Fruit fly (Drosophila melanogaster) whole organism, embryonic: ENCODE measurements around the gene CG33986.

Experiments used
- ATbp ChIP-seq: fragments of 200-800 bp; sonication (Bioruptor generic); optimal IDR thresholded peaks from 2 replicates; lab custom pipeline; 2017; ENCODE audit warnings: missing biosample characterization, mild to moderate bottlenecking, missing genetic modification characterization, missing genetic modification reagents
- Atf6 ChIP-seq: fragments of 200-800 bp; sonication (Bioruptor generic); IDR thresholded peaks from 2 replicates; pipeline ENCODE4 v1.3.6; 2022; ENCODE audit warnings: missing biosample characterization, missing genetic modification characterization
- CG10543 ChIP-seq: fragments of 200-800 bp; sonication (Bioruptor generic); optimal IDR thresholded peaks from 3 replicates; lab custom pipeline; 2017; ENCODE audit warnings: missing biosample characterization, mild to moderate bottlenecking, missing genetic modification characterization, moderate library complexity
- CG14667 ChIP-seq: fragments of 200-800 bp; sonication (Bioruptor generic); IDR thresholded peaks from 2 replicates; pipeline ENCODE4 v1.3.6; 2022; ENCODE audit warnings: missing biosample characterization, missing genetic modification characterization
- CG17912 ChIP-seq: fragments of 200-800 bp; sonication (Bioruptor generic); optimal IDR thresholded peaks from 2 replicates; lab custom pipeline; 2018; ENCODE audit warnings: missing biosample characterization, mild to moderate bottlenecking, missing genetic modification characterization
- CG18011 ChIP-seq: fragments of 200-800 bp; sonication (Bioruptor generic); optimal IDR thresholded peaks from 2 replicates; lab custom pipeline; 2017; ENCODE audit warnings: missing biosample characterization, missing genetic modification characterization, mild to moderate bottlenecking, moderate library complexity, missing genotype
- CG2129 ChIP-seq: fragments of 200-800 bp; sonication (Bioruptor generic); IDR thresholded peaks from 2 replicates; pipeline ENCODE4 v1.3.6; 2022; ENCODE audit warnings: missing biosample characterization, missing genetic modification characterization; ENCODE audit not compliant: partially characterized antibody
- HLH54F ChIP-seq: fragments of 200-800 bp; sonication (Bioruptor generic); optimal IDR thresholded peaks from 3 replicates; lab custom pipeline; 2016; ENCODE audit warnings: missing biosample characterization, missing genetic modification characterization
- NK7.1 ChIP-seq: fragments of 200-800 bp; sonication (Bioruptor generic); optimal IDR thresholded peaks from 3 replicates; lab custom pipeline; 2016; ENCODE audit warnings: missing biosample characterization, missing genetic modification characterization
- Taf1 ChIP-seq: fragments of 200-800 bp; sonication (Bioruptor generic); IDR thresholded peaks from 2 replicates; pipeline ENCODE4 v1.3.6; 2022; ENCODE audit warnings: missing biosample characterization, missing genetic modification characterization
- dmrt99B ChIP-seq: fragments of 200-800 bp; sonication (Bioruptor generic); optimal IDR thresholded peaks from 2 replicates; lab custom pipeline; 2018; ENCODE audit warnings: missing biosample characterization, mild to moderate bottlenecking, missing genetic modification characterization, moderate library complexity
- gsb-n ChIP-seq: fragments of 200-800 bp; sonication (Bioruptor generic); optimal IDR thresholded peaks from 3 replicates; lab custom pipeline; 2018; ENCODE audit warnings: missing biosample characterization, mild to moderate bottlenecking, missing genetic modification characterization
- sens-2 ChIP-seq: fragments of 200-800 bp; sonication (Bioruptor generic); IDR thresholded peaks from 2 replicates; pipeline ENCODE4 v1.3.6; 2022; ENCODE audit warnings: missing biosample characterization, missing genetic modification characterization

DNA sequence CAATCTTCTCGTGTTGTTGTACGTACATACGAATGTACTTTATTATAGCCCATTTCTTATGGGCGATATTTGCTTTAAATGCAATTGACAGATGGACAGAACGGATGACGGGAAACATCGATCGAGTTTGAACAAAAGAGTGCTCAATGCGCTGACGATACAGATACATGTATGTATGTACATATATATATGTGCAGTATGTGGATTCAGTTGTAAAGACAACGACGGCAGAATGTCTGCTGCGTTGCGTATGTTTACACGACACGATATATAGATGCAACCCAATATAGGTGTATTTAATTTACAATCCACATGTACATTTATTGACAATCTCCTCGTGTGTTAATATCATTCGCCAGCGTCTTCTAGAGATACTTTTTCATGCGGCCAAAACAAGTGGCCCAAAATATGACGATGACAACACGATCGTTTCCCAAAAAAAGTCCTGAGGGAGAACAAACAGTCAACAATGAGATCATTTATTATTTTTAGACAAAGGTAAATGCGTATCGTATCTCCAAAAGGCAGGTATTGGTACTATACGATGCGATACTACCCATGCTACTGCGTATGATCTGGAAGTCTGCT lies 5.7 kb upstream of the CG33986 start:
- no peak for TF ChIP-seq HLH54F (GFP tag; lab: Kevin White, UChicago)
- TF ChIP-seq Taf1, result no peak
- no peak for TF ChIP-seq dmrt99B (tag; lab: Kevin White, UChicago)
- no peak for TF ChIP-seq gsb-n
- TF ChIP-seq NK7.1 (GFP tag; lab: Kevin White, UChicago), result no peak
- TF ChIP-seq CG17912, result no peak
- TF ChIP-seq CG14667 (GFP tag; lab: Robert Waterston, UW), result no peak
- peak; percentile 52 for TF ChIP-seq ATbp (GFP tag; lab: Kevin White, UChicago)
- no peak for TF ChIP-seq CG10543
- TF ChIP-seq CG2129 (GFP tag; lab: Robert Waterston, UW), result no peak
- TF ChIP-seq Atf6, result no peak
- TF ChIP-seq CG18011 (GFP tag; lab: Kevin White, UChicago), result no peak
- no peak for TF ChIP-seq sens-2 (GFP tag; lab: Robert Waterston, UW)
